Fruit fly (Drosophila melanogaster): ENCODE measurements around the gene dpy.

The dpy gene

DNA sequence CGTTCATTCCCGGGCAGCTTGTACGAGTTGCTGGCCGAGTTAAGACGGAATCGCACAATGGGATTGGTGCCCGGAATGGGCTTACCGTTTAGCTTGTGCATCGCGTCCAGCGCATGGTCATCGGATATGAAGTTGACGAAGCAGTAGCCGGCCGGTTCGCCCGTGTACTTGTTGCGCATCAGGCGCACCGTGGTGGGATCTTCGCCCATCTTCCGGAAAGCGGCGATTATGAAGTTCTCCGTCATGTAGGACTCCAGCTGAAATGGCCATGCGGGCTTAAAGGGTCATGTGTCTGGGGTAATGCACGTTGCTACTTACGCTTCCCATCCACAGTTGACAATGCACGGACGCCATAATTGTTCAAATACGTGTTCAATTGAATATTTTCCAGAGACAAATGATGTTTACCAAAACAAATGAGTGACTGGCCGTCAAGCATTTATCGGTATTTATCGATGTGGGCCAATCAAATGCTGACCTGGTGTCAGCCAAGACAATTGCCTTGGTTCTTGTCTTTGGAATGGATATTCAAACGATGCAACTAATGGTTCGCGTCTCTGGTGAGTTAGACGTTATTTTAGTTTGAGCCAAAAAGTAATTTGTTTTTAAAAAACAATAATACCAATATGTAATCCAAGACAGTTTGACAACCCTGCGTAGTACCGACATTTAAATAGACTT is 160.0 kb downstream of the dpy start, which contains the start of the genes Secp43 and ND-B8 (continued):
- no peak for TF ChIP-seq Blimp-1 (GFP tag; optimal IDR thresholded peaks at IDR 0.05)
- no peak for TF ChIP-seq CG10669 (GFP tag; optimal IDR thresholded peaks at IDR 0.05)
- TF ChIP-seq Hr4 (GFP tag; optimal IDR thresholded peaks at IDR 0.05), result no peak
- TF ChIP-seq Smox (GFP tag; optimal IDR thresholded peaks at IDR 0.05), result no peak
- no peak for TF ChIP-seq CG11762 (GFP tag; optimal IDR thresholded peaks at IDR 0.05; ENCODE audit: insufficient read depth)
- TF ChIP-seq achi (GFP tag; optimal IDR thresholded peaks at IDR 0.05), result peak; percentile 29
- TF ChIP-seq CG3919 (GFP tag; optimal IDR thresholded peaks at IDR 0.05), result no peak
- peak; percentile 27 for TF ChIP-seq Sox14 (GFP tag; optimal IDR thresholded peaks at IDR 0.05)
- TF ChIP-seq Hr39 (GFP tag; optimal IDR thresholded peaks at IDR 0.05), result no peak
- TF ChIP-seq dsx (GFP tag; optimal IDR thresholded peaks at IDR 0.05; ENCODE audit: poor library complexity, severe bottlenecking), result peak; percentile 36
- TF ChIP-seq CG8119 (GFP tag; IDR thresholded peaks at IDR 0.05), result no peak
- no peak for TF ChIP-seq Hr38 (GFP tag; optimal IDR thresholded peaks at IDR 0.05)
- no peak for TF ChIP-seq cyc (GFP tag; optimal IDR thresholded peaks at IDR 0.05)
- peak; percentile 13 for TF ChIP-seq CG6808 (GFP tag; optimal IDR thresholded peaks at IDR 0.05)
- TF ChIP-seq fd59A (GFP tag; optimal IDR thresholded peaks at IDR 0.05), result no peak
- TF ChIP-seq CG11294 (GFP tag; IDR thresholded peaks at IDR 0.05), result no peak

DNA sequence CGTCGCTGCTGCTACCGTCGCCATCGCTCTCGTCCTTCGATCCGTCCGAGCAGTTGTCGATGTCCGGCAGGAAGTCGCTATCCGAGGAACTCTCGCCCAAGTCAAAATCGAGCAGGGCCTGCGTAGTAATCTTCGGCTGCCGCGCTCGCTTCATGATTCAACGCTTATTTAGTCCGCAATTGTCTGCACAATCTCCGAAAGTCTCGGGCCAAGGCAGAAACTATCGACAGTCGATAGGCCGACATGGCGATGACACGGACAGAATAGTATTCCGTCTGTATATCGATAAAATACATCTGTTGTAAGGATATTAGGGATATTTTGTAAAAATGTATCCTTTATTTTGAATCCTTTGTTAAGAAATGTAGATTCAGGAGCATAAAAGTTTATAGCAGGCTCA is 161.3 kb downstream of the dpy start, which contains the start of gene CG15439:
Gene CG15439, minus strand, starts transcription at position 241 of the 400 bp plus-strand sequence.
- TF ChIP-seq Hr39 (GFP tag; optimal IDR thresholded peaks at IDR 0.05) (no peak), CG1621 (tag; optimal IDR thresholded peaks at IDR 0.05) (peak; percentile 21)

DNA sequence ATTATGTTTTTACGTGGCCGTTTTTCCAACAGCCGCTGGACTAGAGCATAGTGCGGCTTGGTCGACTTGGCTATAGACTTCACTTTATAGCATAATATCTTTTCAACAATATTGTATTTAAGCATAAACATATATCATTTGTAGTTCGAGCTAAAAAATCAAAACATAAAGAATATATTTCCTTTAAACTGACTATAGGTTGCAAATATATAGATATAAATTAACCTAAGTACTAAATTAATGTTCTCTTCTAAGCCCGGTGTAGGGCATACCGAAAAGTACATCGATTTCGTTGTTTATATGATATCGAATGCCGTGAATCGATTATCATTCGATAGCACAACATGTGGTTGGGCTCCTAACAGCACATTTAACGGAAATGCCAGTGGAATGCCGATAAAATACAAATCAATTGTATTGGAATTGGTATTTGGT is 165.5 kb downstream of the dpy start, which contains the start of gene MFS18:
Gene MFS18, minus strand, starts transcription at position 54 of the 435 bp plus-strand sequence.
- peak; percentile 95 for TF ChIP-seq topi (GFP tag; optimal IDR thresholded peaks at IDR 0.05)
- peak; percentile 76 for TF ChIP-seq fkh (GFP tag; optimal IDR thresholded peaks at IDR 0.05)
- TF ChIP-seq CG1621 (tag; optimal IDR thresholded peaks at IDR 0.05), result peak; percentile 85
- peak; percentile 97 for TF ChIP-seq fd85E (GFP tag; optimal IDR thresholded peaks at IDR 0.05)
- TF ChIP-seq dsx (GFP tag; optimal IDR thresholded peaks at IDR 0.05; ENCODE audit: poor library complexity, severe bottlenecking), result peak; percentile 86
- TF ChIP-seq CG11902 (GFP tag; optimal IDR thresholded peaks at IDR 0.05), result peak; percentile 95
- TF ChIP-seq CG6163 (GFP tag; IDR thresholded peaks at IDR 0.05), result peak; percentile 98
- TF ChIP-seq CG6808 (GFP tag; optimal IDR thresholded peaks at IDR 0.05), result peak; percentile 95
- peak; percentile 98 for TF ChIP-seq spab (GFP tag; optimal IDR thresholded peaks at IDR 0.05)
- peak in 1 of 2 experiments; percentile 90 for TF ChIP-seq ss (GFP tag; optimal IDR thresholded peaks at IDR 0.05)
- no peak for TF ChIP-seq CG9139 (GFP tag; optimal IDR thresholded peaks at IDR 0.05)
- peak; percentile 99 for TF ChIP-seq eg (GFP tag; IDR thresholded peaks at IDR 0.05)
- peak; percentile 90 for TF ChIP-seq Blimp-1 (GFP tag; optimal IDR thresholded peaks at IDR 0.05)
- TF ChIP-seq CG8119 (GFP tag; IDR thresholded peaks at IDR 0.05), result peak; percentile 99
- peak; percentile 98 for TF ChIP-seq CG34406 (GFP tag; optimal IDR thresholded peaks at IDR 0.05)
- TF ChIP-seq Eip78C (GFP tag), result peak; percentile 99
- TF ChIP-seq OdsH (GFP tag; optimal IDR thresholded peaks at IDR 0.05), result peak; percentile 97
- peak; percentile 96 for TF ChIP-seq pdm3 (GFP tag; optimal IDR thresholded peaks at IDR 0.05)
- peak; percentile 98 for TF ChIP-seq CG8319 (GFP tag; optimal IDR thresholded peaks at IDR 0.05)
- TF ChIP-seq CG31627 (GFP tag; optimal IDR thresholded peaks at IDR 0.05), result peak; percentile 91
- peak; percentile 96 for TF ChIP-seq CG6854 (GFP tag; optimal IDR thresholded peaks at IDR 0.05)
- peak; percentile 96 for TF ChIP-seq CG32006 (GFP tag; optimal IDR thresholded peaks at IDR 0.05)
- peak; percentile 98 for TF ChIP-seq CG3032 (tag; optimal IDR thresholded peaks at IDR 0.05)
- TF ChIP-seq dac (GFP tag; optimal IDR thresholded peaks at IDR 0.05), result peak; percentile 81
- no peak for TF ChIP-seq CG4318 (GFP tag; optimal IDR thresholded peaks at IDR 0.05)
- peak; percentile 20 for TF ChIP-seq Hr38 (GFP tag; optimal IDR thresholded peaks at IDR 0.05)
- peak; percentile 84 for TF ChIP-seq Ets21C (GFP tag; optimal IDR thresholded peaks at IDR 0.05)
- TF ChIP-seq salr (GFP tag; optimal IDR thresholded peaks at IDR 0.05), result peak; percentile 81 to 96
- TF ChIP-seq Smox (GFP tag; optimal IDR thresholded peaks at IDR 0.05), result peak; percentile 95
- TF ChIP-seq acj6 (GFP tag; optimal IDR thresholded peaks at IDR 0.05), result peak; percentile 97
- peak; percentile 92 for TF ChIP-seq Sox14 (GFP tag; optimal IDR thresholded peaks at IDR 0.05)
- TF ChIP-seq Hr39 (GFP tag; optimal IDR thresholded peaks at IDR 0.05), result peak; percentile 88
- TF ChIP-seq vri (GFP tag; optimal IDR thresholded peaks at IDR 0.05), result no peak
- no peak for TF ChIP-seq Eip93F (GFP tag; optimal IDR thresholded peaks at IDR 0.05)
- peak; percentile 84 for TF ChIP-seq fd59A (GFP tag; optimal IDR thresholded peaks at IDR 0.05)
- TF ChIP-seq Sox15 (GFP tag; optimal IDR thresholded peaks at IDR 0.05), result peak; percentile 93
- TF ChIP-seq CG15336 (GFP tag; IDR thresholded peaks at IDR 0.05), result peak; percentile 99
- TF ChIP-seq Met (GFP tag; optimal IDR thresholded peaks at IDR 0.05), result peak; percentile 95

All from whole organism, prepupa.